Fruit fly (Drosophila melanogaster) whole organism, wandering third instar larva: ENCODE measurements around the gene shv.

Experiments
- CG9705 ChIP-seq: fragments of 200-800 bp; sonication (Bioruptor generic); optimal IDR thresholded peaks from 2 replicates; lab custom pipeline; 2018; ENCODE audit warnings: missing biosample characterization, mild to moderate bottlenecking, missing genetic modification characterization
- Dif ChIP-seq: fragments of 200-275, 200-300 bp; sonication (Bioruptor generic); optimal IDR thresholded peaks from 2 replicates; lab custom pipeline; 2018; ENCODE audit warnings: missing biosample characterization, missing genetic modification characterization; ENCODE audit not compliant: partially characterized antibody
- GATAd ChIP-seq: sonication (Bioruptor generic); optimal IDR thresholded peaks from 2 replicates; lab custom pipeline; 2016; ENCODE audit warnings: missing biosample characterization, missing genetic modification characterization
- HLH106 ChIP-seq: fragments of 200-800 bp; optimal IDR thresholded peaks from 3 replicates; lab custom pipeline; 2019; ENCODE audit warnings: missing biosample characterization, mild to moderate bottlenecking, missing genetic modification characterization, moderate library complexity
- Hr83 ChIP-seq: fragments of 200-300 bp; sonication (Bioruptor generic); optimal IDR thresholded peaks from 2 replicates; lab custom pipeline; 2016; ENCODE audit warnings: missing biosample characterization, mild to moderate bottlenecking, missing genetic modification characterization, moderate library complexity; ENCODE audit not compliant: poor library complexity, severe bottlenecking
- Jra ChIP-seq: sonication (Bioruptor generic); optimal IDR thresholded peaks from 2 replicates; lab custom pipeline; 2016; ENCODE audit warnings: missing biosample characterization, missing genetic modification characterization
- Mio ChIP-seq: sonication (Bioruptor generic); optimal IDR thresholded peaks from 2 replicates; lab custom pipeline; 2016; ENCODE audit warnings: missing biosample characterization, missing genetic modification characterization
- N ChIP-seq: fragments of >200 bp; optimal IDR thresholded peaks from 2 replicates; lab custom pipeline; 2018; ENCODE audit warnings: missing biosample characterization, missing external identifiers, missing genetic modification characterization
- brk ChIP-seq: fragments of 200-800 bp; sonication (Bioruptor generic); optimal IDR thresholded peaks from 2 replicates; lab custom pipeline; 2016; ENCODE audit warnings: missing biosample characterization, mild to moderate bottlenecking, missing genetic modification characterization
- dl ChIP-seq, 2 experiments: fragments of 175-275, 200-275 bp in 1 of 2; fragments of 200-275 bp in 1 of 2; sonication (Bioruptor generic); optimal IDR thresholded peaks; lab custom pipeline; 2018; ENCODE audit warnings: mild to moderate bottlenecking in 2 of 2, missing biosample characterization in 2 of 2, missing genetic modification characterization in 2 of 2, moderate library complexity in 2 of 2; ENCODE audit not compliant: partially characterized antibody in 2 of 2, insufficient read depth in 1 of 2
- dmrt93B ChIP-seq: fragments of 200-800 bp; sonication (Bioruptor generic); optimal IDR thresholded peaks from 2 replicates; lab custom pipeline; 2018; ENCODE audit warnings: missing biosample characterization, mild to moderate bottlenecking, missing genetic modification characterization
- dsf ChIP-seq: sonication (Bioruptor generic); optimal IDR thresholded peaks from 2 replicates; lab custom pipeline; 2016; ENCODE audit warnings: missing biosample characterization, missing genetic modification characterization, borderline replicate concordance
- fru ChIP-seq: fragments of 200-800 bp; sonication (Bioruptor generic); optimal IDR thresholded peaks from 3 replicates; lab custom pipeline; 2016; ENCODE audit warnings: missing biosample characterization, mild to moderate bottlenecking, missing genetic modification characterization
- h ChIP-seq: fragments of 200-800 bp; sonication (Bioruptor generic); optimal IDR thresholded peaks from 3 replicates; lab custom pipeline; 2016; ENCODE audit warnings: missing biosample characterization, mild to moderate bottlenecking, missing genetic modification characterization
- lola ChIP-seq: fragments of >200 bp; optimal IDR thresholded peaks from 2 replicates; lab custom pipeline; 2017; ENCODE audit warnings: missing biosample characterization, missing genetic modification characterization
- psq ChIP-seq: fragments of 200-800 bp; sonication (Bioruptor generic); optimal IDR thresholded peaks from 3 replicates; lab custom pipeline; 2017; ENCODE audit warnings: missing biosample characterization, mild to moderate bottlenecking, missing genetic modification characterization, moderate library complexity
- sv ChIP-seq: fragments of 200-800 bp; sonication (Bioruptor generic); optimal IDR thresholded peaks from 3 replicates; lab custom pipeline; 2016; ENCODE audit warnings: missing biosample characterization, missing genetic modification characterization
- tai ChIP-seq: sonication (Bioruptor generic); optimal IDR thresholded peaks from 2 replicates; lab custom pipeline; 2016; ENCODE audit warnings: missing biosample characterization, missing genetic modification characterization

Gene shv

DNA sequence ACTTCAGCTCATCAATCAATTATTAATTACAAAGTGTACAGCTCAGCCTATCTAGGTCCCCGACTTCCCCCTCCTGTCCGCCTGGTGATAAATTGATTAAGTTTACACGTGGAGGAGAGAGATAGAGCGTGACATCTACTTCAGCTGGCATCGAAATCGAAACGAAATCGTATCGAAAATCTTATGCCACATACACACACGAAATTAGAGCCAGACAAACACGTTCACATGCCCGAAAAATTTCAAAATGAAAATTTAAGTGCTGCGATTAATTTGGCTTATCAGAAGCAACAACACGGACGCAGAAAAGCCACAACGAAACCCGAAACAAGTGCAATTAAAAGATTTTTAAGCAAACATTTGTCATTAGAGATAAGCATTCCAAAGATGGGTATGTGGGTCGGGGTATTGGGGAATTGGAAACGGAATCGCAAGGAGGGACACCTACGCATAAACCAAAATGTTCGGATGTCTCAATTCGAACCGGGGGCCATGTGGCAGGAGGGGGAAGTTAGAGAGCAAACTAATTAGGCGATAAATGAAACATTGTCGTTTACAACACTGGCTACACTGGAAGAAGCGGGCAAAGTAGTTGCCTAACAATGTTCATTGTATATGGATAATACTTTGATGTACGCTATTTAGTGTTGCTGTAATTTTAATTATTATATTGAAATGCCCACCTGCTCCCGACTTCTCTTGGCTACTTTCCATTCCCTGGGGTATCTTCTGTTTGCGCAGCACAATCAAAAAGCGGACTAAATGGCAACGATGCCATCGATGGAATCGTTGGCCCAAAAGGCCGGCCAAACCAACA is 45.0 kb downstream of the shv start:
- TF ChIP-seq h (GFP tag; lab: Kevin White, UChicago) (no peak), Jra (GFP tag; lab: Kevin White, UChicago) (no peak), CG9705 (GFP tag; lab: Kevin White, UChicago) (no peak), HLH106 (no peak), GATAd (GFP tag; lab: Kevin White, UChicago) (no peak), lola (no peak), dsf (GFP tag; lab: Kevin White, UChicago) (no peak), N (no peak), sv (GFP tag; lab: Kevin White, UChicago) (no peak)
- TF ChIP-seq, all 38 proteins: peak for 0

DNA sequence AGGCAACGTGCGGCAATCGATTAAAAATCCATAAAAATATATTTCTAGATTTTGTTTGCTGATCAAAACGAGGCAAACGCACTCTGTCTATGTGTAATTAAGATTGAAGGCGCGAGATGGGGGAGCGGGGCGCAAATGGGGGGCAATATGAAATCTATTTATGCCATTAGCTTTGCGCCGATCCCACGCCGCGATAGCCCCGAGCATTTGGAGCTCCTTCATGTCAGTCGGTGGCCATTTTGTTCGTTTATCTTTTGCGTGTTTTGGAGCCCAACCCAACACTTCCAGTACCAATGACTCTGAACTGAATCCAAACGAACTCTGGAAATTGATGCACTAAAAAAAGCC is 45.5 kb downstream of the shv start:
- TF ChIP-seq tai (GFP tag; lab: Kevin White, UChicago) = no peak
- TF ChIP-seq fru (GFP tag; lab: Kevin White, UChicago) = no peak
- no peak for TF ChIP-seq brk (GFP tag; lab: Kevin White, UChicago)
- TF ChIP-seq, all 38 proteins: peak for 0

DNA sequence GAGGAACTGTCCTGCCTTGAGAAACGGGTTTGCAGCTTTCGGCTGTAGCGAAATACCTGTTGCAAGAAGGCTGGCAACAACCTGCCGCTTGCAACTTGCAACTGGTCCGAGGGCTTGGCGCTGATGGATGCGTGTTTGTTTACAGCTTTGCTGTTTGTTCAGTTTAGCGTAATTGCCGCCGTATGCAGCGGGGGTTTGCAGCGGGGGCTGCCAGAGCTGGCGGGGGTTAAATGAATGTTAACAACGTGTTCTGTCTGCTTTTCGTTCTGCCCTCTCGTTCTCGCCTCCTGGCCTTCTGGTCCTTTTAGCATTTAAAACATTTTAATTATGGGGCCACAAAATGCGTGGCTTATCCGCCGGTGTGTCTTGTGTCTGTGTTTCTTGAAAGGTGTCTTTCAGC is 47.0 kb downstream of the shv start:
- TF ChIP-seq psq (GFP tag; lab: Kevin White, UChicago) = peak; percentile 19
- TF ChIP-seq Mio = no peak

DNA sequence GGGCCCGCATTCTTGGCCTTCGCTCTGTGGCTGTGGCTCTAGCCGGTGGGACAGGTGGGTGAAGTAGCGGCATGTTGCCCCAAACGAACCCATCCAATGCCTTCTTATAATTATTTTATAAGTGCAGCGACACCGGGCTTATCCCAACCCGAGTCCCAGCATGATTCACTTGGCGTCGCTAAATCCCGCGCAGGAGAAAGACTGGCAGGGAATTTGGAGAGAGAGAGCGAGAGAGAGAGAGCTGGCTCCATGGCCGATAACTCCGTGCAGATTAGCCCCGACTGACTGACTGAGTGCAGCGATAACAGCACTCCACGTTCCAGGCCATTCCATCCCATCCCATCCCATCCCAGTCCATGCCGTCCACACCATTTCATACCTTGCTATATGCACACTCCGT is 48.7 kb downstream of the shv start:
- TF ChIP-seq dsf (GFP tag; lab: Kevin White, UChicago) (no peak), Hr83 (GFP tag; lab: Kevin White, UChicago) (no peak), h (GFP tag; lab: Kevin White, UChicago) (no peak), Dif (GFP tag; lab: Kevin White, UChicago) (peak; percentile 50), dmrt93B (GFP tag; lab: Kevin White, UChicago) (no peak), dl (GFP tag; optimal IDR thresholded peaks at IDR 0.05; lab: Kevin White, UChicago; ENCODE audit: insufficient read depth in 1 of 2, partially characterized antibody in 2 of 2) (peak; percentile 4 to 49), Mio (no peak)
